Fruit fly (Drosophila melanogaster) whole organism, prepupa: ENCODE results near the gene CG14573.

Experiments used
- CG15336 ChIP-seq: fragments of 200-800 bp; sonication (Bioruptor generic); IDR thresholded peaks from 2 replicates; pipeline ENCODE4 v1.3.6; 2022; ENCODE audit warnings: missing biosample characterization, missing genetic modification characterization
- CG16779 ChIP-seq: fragments of 200-800 bp; sonication (Bioruptor generic); optimal IDR thresholded peaks from 3 replicates; lab custom pipeline; 2017; ENCODE audit warnings: missing biosample characterization, mild to moderate bottlenecking, missing genetic modification characterization
- CG7368 ChIP-seq: fragments of 200-800 bp; sonication (Bioruptor generic); optimal IDR thresholded peaks from 3 replicates; lab custom pipeline; 2016; ENCODE audit warnings: missing biosample characterization, missing genetic modification characterization
- CG8119 ChIP-seq: fragments of 200-800 bp; sonication (Bioruptor generic); IDR thresholded peaks from 3 replicates; pipeline ENCODE4 v1.3.6; 2022; ENCODE audit warnings: missing biosample characterization, missing genetic modification characterization
- CG8632 ChIP-seq: fragments of 200-800 bp; sonication (Bioruptor generic); optimal IDR thresholded peaks from 3 replicates; lab custom pipeline; 2016; ENCODE audit warnings: missing biosample characterization, missing genetic modification characterization
- Eip75B ChIP-seq: fragments of 200-800 bp; sonication (Bioruptor generic); optimal IDR thresholded peaks from 3 replicates; lab custom pipeline; 2016; ENCODE audit warnings: missing biosample characterization, missing genetic modification characterization
- Lpt ChIP-seq: fragments of 200-800 bp; sonication (Bioruptor generic); optimal IDR thresholded peaks from 3 replicates; lab custom pipeline; 2016; ENCODE audit warnings: missing biosample characterization, missing genetic modification characterization
- Met ChIP-seq: fragments of 200-800 bp; sonication (Bioruptor generic); optimal IDR thresholded peaks from 3 replicates; lab custom pipeline; 2016; ENCODE audit warnings: missing biosample characterization, missing genetic modification characterization
- OdsH ChIP-seq: fragments of 200-800 bp; sonication (Bioruptor generic); optimal IDR thresholded peaks from 3 replicates; lab custom pipeline; 2016; ENCODE audit warnings: missing biosample characterization, missing genetic modification characterization
- Sox102F ChIP-seq: fragments of 200-800 bp; sonication (Bioruptor generic); optimal IDR thresholded peaks from 2 replicates; lab custom pipeline; 2016; ENCODE audit warnings: missing biosample characterization, mild to moderate bottlenecking, missing genetic modification characterization
- achi ChIP-seq: fragments of 200-800 bp; sonication (Bioruptor generic); optimal IDR thresholded peaks from 3 replicates; lab custom pipeline; 2016; ENCODE audit warnings: missing biosample characterization, missing genetic modification characterization
- dsx ChIP-seq: fragments of 200-800 bp; optimal IDR thresholded peaks from 3 replicates; lab custom pipeline; 2019; ENCODE audit warnings: missing biosample characterization, mild to moderate bottlenecking, missing genetic modification characterization, moderate library complexity; ENCODE audit not compliant: poor library complexity, severe bottlenecking
- lz ChIP-seq: fragments of 200-800 bp; sonication (Bioruptor generic); optimal IDR thresholded peaks from 3 replicates; lab custom pipeline; 2016; ENCODE audit warnings: missing biosample characterization, missing genetic modification characterization
- pdm3 ChIP-seq: fragments of 200-800 bp; sonication (Bioruptor generic); optimal IDR thresholded peaks from 3 replicates; lab custom pipeline; 2016; ENCODE audit warnings: missing biosample characterization, missing genetic modification characterization

- TF ChIP-seq CG7368 (GFP tag; lab: Kevin White, UChicago) (no peak), Sox102F (GFP tag; lab: Kevin White, UChicago) (no peak), CG8632 (no peak), Met (GFP tag; lab: Kevin White, UChicago) (no peak), CG8119 (GFP tag; lab: Robert Waterston, UW) (no peak), Lpt (no peak), OdsH (GFP tag; lab: Kevin White, UChicago) (no peak), pdm3 (GFP tag; lab: Kevin White, UChicago) (no peak), CG16779 (tag; lab: Kevin White, UChicago) (no peak), CG15336 (GFP tag; lab: Robert Waterston, UW) (no peak), Eip75B (no peak), achi (GFP tag; lab: Kevin White, UChicago) (no peak), dsx (GFP tag; lab: Kevin White, UChicago) (no peak), lz (no peak)
Measured at dm6 chr3L:21740209-21740608, 6.3 kb downstream of the CG14573 start, which contains the start of gene CG14566.
